Worm (Caenorhabditis elegans) whole organism, L4 larva: ENCODE data around the gene lec-11.

ENCODE experiments used
- T26A8.4 ChIP-seq: fragments of 200-800 bp; sonication (Bioruptor generic); IDR thresholded peaks from 2 replicates; pipeline ENCODE4 v1.3.6; 2022; ENCODE audit warnings: missing genetic modification characterization, missing compliant biosample characterization
- Y48G9A.11 ChIP-seq: fragments of 200-800 bp; sonication (Bioruptor generic); IDR thresholded peaks from 2 replicates; pipeline ENCODE4 v1.3.6; 2022; ENCODE audit warnings: missing genetic modification reagents, missing genetic modification characterization, missing compliant biosample characterization
- Y5F2A.4 ChIP-seq: fragments of 200-800 bp; sonication (Bioruptor generic); optimal IDR thresholded peaks from 2 replicates; lab custom pipeline; 2018; ENCODE audit warnings: mild to moderate bottlenecking, missing genetic modification characterization, missing compliant biosample characterization
- Y75B8A.6 ChIP-seq: fragments of 200-800 bp; sonication (Bioruptor generic); IDR thresholded peaks from 2 replicates; pipeline ENCODE4 v1.3.6; 2022; ENCODE audit warnings: missing genetic modification reagents, missing genetic modification characterization, missing compliant biosample characterization
- ZK546.5 ChIP-seq, 2 experiments: sonication (generic microtip); optimal IDR thresholded peaks; 2 replicates each; lab custom pipeline; 2017; ENCODE audit warnings: missing biosample characterization in 2 of 2, missing genetic modification characterization in 2 of 2
- aha-1 ChIP-seq: fragments of 150-350 bp; peaks from one replicate; lab custom pipeline; 2014; ENCODE audit warnings: missing biosample characterization, missing genetic modification characterization
- aly-2 ChIP-seq: sonication (generic microtip); optimal IDR thresholded peaks from 2 replicates; lab custom pipeline; 2018; ENCODE audit warnings: missing biosample characterization, missing genetic modification characterization
- ama-1 ChIP-seq: fragments of 150-350 bp; optimal IDR thresholded peaks from 2 replicates; lab custom pipeline; 2014; ENCODE audit warnings: inconsistent platforms, mixed read lengths
- ceh-82 ChIP-seq: sonication (generic microtip); optimal IDR thresholded peaks from 2 replicates; lab custom pipeline; 2017; ENCODE audit warnings: missing biosample characterization, missing genetic modification characterization
- daf-16 ChIP-seq, 3 experiments: sonication (generic microtip); optimal IDR thresholded peaks; 2 replicates each; lab custom pipeline; 2016 to 2017; ENCODE audit warnings: missing genetic modification characterization in 3 of 3, missing genetic modification reagents in 3 of 3, mild to moderate bottlenecking in 2 of 3, missing compliant biosample characterization in 2 of 3, missing biosample characterization in 1 of 3, moderate library complexity in 1 of 3
- daf-19 ChIP-seq: fragments of 200-800 bp; sonication (Bioruptor generic); conservative IDR thresholded peaks from 2 replicates; pipeline ENCODE4 v1.3.6; 2022; ENCODE audit warnings: missing genetic modification characterization, missing compliant biosample characterization
- dmd-6 ChIP-seq: fragments of 200-800 bp; sonication (Bioruptor generic); IDR thresholded peaks from 2 replicates; pipeline ENCODE4 v1.3.6; 2022; ENCODE audit warnings: missing genetic modification reagents, missing genetic modification characterization, missing compliant biosample characterization
- duxl-1 ChIP-seq: sonication (generic microtip); optimal IDR thresholded peaks from 2 replicates; lab custom pipeline; 2016; ENCODE audit warnings: mild to moderate bottlenecking, missing genetic modification characterization, moderate library complexity, missing compliant biosample characterization; ENCODE audit not compliant: poor library complexity
- dve-1 ChIP-seq: sonication (generic microtip); optimal IDR thresholded peaks from 2 replicates; lab custom pipeline; 2017; ENCODE audit warnings: antibody characterized with exemption, mild to moderate bottlenecking, missing genetic modification characterization, missing compliant biosample characterization; ENCODE audit not compliant: insufficient read depth
- egl-43 ChIP-seq: fragments of 200-800 bp; sonication (Bioruptor generic); IDR thresholded peaks from 2 replicates; pipeline ENCODE4 v1.3.6; 2022; ENCODE audit warnings: missing genetic modification reagents, missing genetic modification characterization, missing compliant biosample characterization
- gei-8 ChIP-seq: fragments of 200-800 bp; sonication (Bioruptor generic); optimal IDR thresholded peaks from 2 replicates; lab custom pipeline; 2018; ENCODE audit warnings: mild to moderate bottlenecking, missing genetic modification characterization, missing compliant biosample characterization
- hif-1 ChIP-seq, 2 experiments: sonication (generic microtip); optimal IDR thresholded peaks; 2 replicates each; lab custom pipeline; 2016 to 2017; ENCODE audit warnings: missing compliant biosample characterization in 2 of 2, missing genetic modification characterization in 2 of 2, missing genetic modification reagents in 2 of 2, missing genotype in 2 of 2, mild to moderate bottlenecking in 1 of 2
- hlh-11 ChIP-seq: fragments of 200-800 bp; sonication (Bioruptor generic); optimal IDR thresholded peaks from 2 replicates; lab custom pipeline; 2018; ENCODE audit warnings: mild to moderate bottlenecking, missing genetic modification characterization, missing compliant biosample characterization
- hlh-30 ChIP-seq: sonication (generic microtip); optimal IDR thresholded peaks from 2 replicates; lab custom pipeline; 2017; ENCODE audit warnings: antibody characterized with exemption, mild to moderate bottlenecking, missing genetic modification characterization, missing compliant biosample characterization; ENCODE audit not compliant: insufficient read depth
- jun-1 ChIP-seq: fragments of 150-350 bp; optimal IDR thresholded peaks from 2 replicates; lab custom pipeline; 2014; ENCODE audit warnings: missing biosample characterization, missing genetic modification reagents, missing genetic modification characterization
- lin-15B ChIP-seq: fragments of 150-350 bp; sonication (generic microtip); optimal IDR thresholded peaks from 3 replicates; lab custom pipeline; 2014; ENCODE audit warnings: missing biosample characterization, missing genetic modification characterization
- lin-38 ChIP-seq: fragments of 200-800 bp; sonication (Bioruptor generic); IDR thresholded peaks from 2 replicates; pipeline ENCODE4 v1.3.6; 2022; ENCODE audit warnings: missing genetic modification reagents, missing genetic modification characterization, missing compliant biosample characterization
- lsy-2 ChIP-seq, 2 experiments: fragments of 150-350 bp in 1 of 2; sonication (generic microtip) in 1 of 2; optimal IDR thresholded peaks; 2 replicates each; lab custom pipeline; 2014 to 2017; ENCODE audit warnings: missing biosample characterization in 2 of 2, missing genetic modification characterization in 2 of 2
- madf-9 ChIP-seq: fragments of 200-800 bp; sonication (Bioruptor generic); conservative IDR thresholded peaks from 2 replicates; pipeline ENCODE4 v1.3.6; 2022; ENCODE audit warnings: missing genetic modification reagents, missing genetic modification characterization, missing compliant biosample characterization
- mdl-1 ChIP-seq, 2 experiments: fragments of 150-350 bp in 1 of 2; sonication (generic microtip) in 1 of 2; optimal IDR thresholded peaks; 2 replicates each; lab custom pipeline; 2014 to 2017; ENCODE audit warnings: missing biosample characterization in 2 of 2, missing genetic modification characterization in 2 of 2
- mep-1 ChIP-seq: fragments of 150-350 bp; sonication (generic microtip); optimal IDR thresholded peaks from 3 replicates; lab custom pipeline; 2014; ENCODE audit warnings: missing biosample characterization, missing genetic modification characterization
- mxl-3 ChIP-seq: fragments of 200-800 bp; sonication (Bioruptor generic); optimal IDR thresholded peaks from 2 replicates; lab custom pipeline; 2018; ENCODE audit warnings: mild to moderate bottlenecking, missing genetic modification characterization, missing compliant biosample characterization
- nhr-10 ChIP-seq: fragments of 150-350 bp; optimal IDR thresholded peaks from 2 replicates; lab custom pipeline; 2014; ENCODE audit warnings: missing biosample characterization, missing genetic modification characterization
- nhr-102 ChIP-seq: sonication (generic microtip); optimal IDR thresholded peaks from 2 replicates; lab custom pipeline; 2016; ENCODE audit warnings: mild to moderate bottlenecking, missing genetic modification characterization, moderate library complexity, missing compliant biosample characterization
- nhr-11 ChIP-seq: fragments of 150-350 bp; optimal IDR thresholded peaks from 2 replicates; lab custom pipeline; 2014; ENCODE audit warnings: missing biosample characterization, missing genetic modification characterization
- nhr-28 ChIP-seq: fragments of 150-350 bp; optimal IDR thresholded peaks from 2 replicates; lab custom pipeline; 2014; ENCODE audit warnings: missing biosample characterization, missing genetic modification characterization
- nhr-41 ChIP-seq: fragments of 200-800 bp; sonication (Bioruptor generic); IDR thresholded peaks from 2 replicates; pipeline ENCODE4 v1.3.6; 2022; ENCODE audit warnings: missing genetic modification reagents, missing genetic modification characterization, missing compliant biosample characterization
- pha-4 ChIP-seq, 2 experiments: fragments of 150-350 bp in 1 of 2; fragments of 200-800 bp in 1 of 2; sonication (Bioruptor generic) in 1 of 2; IDR thresholded peaks in 1 of 2; optimal IDR thresholded peaks in 1 of 2; 2 replicates each; pipeline versions ENCODE4 v1.3.6 to Lab custom; 2014 to 2022; ENCODE audit warnings: missing genetic modification characterization in 2 of 2, missing genetic modification reagents in 2 of 2, missing biosample characterization in 1 of 2, missing compliant biosample characterization in 1 of 2
- sdz-12 ChIP-seq: fragments of 200-800 bp; sonication (Bioruptor generic); optimal IDR thresholded peaks from 2 replicates; lab custom pipeline; 2018; ENCODE audit warnings: mild to moderate bottlenecking, missing genetic modification characterization, missing compliant biosample characterization
- skn-1 ChIP-seq: fragments of 150-350 bp; optimal IDR thresholded peaks from 2 replicates; lab custom pipeline; 2014; ENCODE audit warnings: missing biosample characterization, missing genetic modification characterization
- spr-3 ChIP-seq: fragments of 200-800 bp; sonication (Bioruptor generic); optimal IDR thresholded peaks from 2 replicates; lab custom pipeline; 2018; ENCODE audit warnings: mild to moderate bottlenecking, missing genetic modification characterization, missing compliant biosample characterization
- unc-130 ChIP-seq: sonication (generic microtip); optimal IDR thresholded peaks from 2 replicates; lab custom pipeline; 2016; ENCODE audit warnings: missing genetic modification reagents, missing genetic modification characterization, missing compliant biosample characterization
- vab-7 ChIP-seq: fragments of 200-800 bp; sonication (Bioruptor generic); IDR thresholded peaks from 2 replicates; pipeline ENCODE4 v1.3.6; 2022; ENCODE audit warnings: missing genetic modification reagents, missing genetic modification characterization, missing compliant biosample characterization
- zip-2 ChIP-seq: fragments of 150-350 bp; optimal IDR thresholded peaks from 2 replicates; lab custom pipeline; 2014; ENCODE audit warnings: missing biosample characterization, missing genetic modification characterization
- ztf-11 ChIP-seq: fragments of 150-350 bp; optimal IDR thresholded peaks from 2 replicates; lab custom pipeline; 2014; ENCODE audit warnings: missing biosample characterization, missing genetic modification characterization
- ztf-7 ChIP-seq: fragments of 150-350 bp; optimal IDR thresholded peaks from 2 replicates; lab custom pipeline; 2014; ENCODE audit warnings: missing biosample characterization, missing genetic modification characterization

Gene lec-11

ce11 chrIV:6623390-6623789, 33.4 kb upstream of the lec-11 start, which contains the start of gene C01B10.44:
Gene C01B10.44, plus strand, starts transcription at chrIV:6623690.
- TF ChIP-seq sdz-12 (no peak), ztf-11 (tag; lab: Kevin White, UChicago) (no peak), daf-16 (GFP tag; optimal IDR thresholded peaks at IDR 0.05; lab: Kevin White, UChicago) (no peak), daf-16 (tag; optimal IDR thresholded peaks at IDR 0.05; lab: Kevin White, UChicago) (no peak), ceh-82 (tag; lab: Kevin White, UChicago) (no peak)

- TF ChIP-seq ztf-7 = no peak
- TF ChIP-seq mdl-1 (tag; optimal IDR thresholded peaks at IDR 0.05; lab: Kevin White, UChicago) = peak in 1 of 2 experiments; percentile 7
- TF ChIP-seq nhr-102 (tag; lab: Kevin White, UChicago) = no peak
- peak; percentile 50 for TF ChIP-seq dve-1
- TF ChIP-seq nhr-28 (tag; lab: Kevin White, UChicago) = peak; percentile 75
- no peak for TF ChIP-seq zip-2
- TF ChIP-seq ztf-11 (tag; lab: Kevin White, UChicago) = no peak
- no peak for TF ChIP-seq lin-15B (tag; lab: Kevin White, UChicago)
Measured at ce11 chrIV:6622142-6622541, 32.2 kb upstream of the lec-11 start.

ce11 chrIV:6621252-6621651, 31.3 kb upstream of the lec-11 start, which contains the start of gene C01B10.3:
Gene C01B10.3, minus strand, starts transcription at chrIV:6621352.
- TF ChIP-seq nhr-10 (tag; lab: Kevin White, UChicago) (no peak), jun-1 (tag; lab: Kevin White, UChicago) (no peak), hlh-11 (no peak), madf-9 (GFP tag; lab: Robert Waterston, UW) (no peak), pha-4 (GFP tag; IDR thresholded peaks at IDR 0.05; lab: Robert Waterston, UW) (no peak), pha-4 (tag; optimal IDR thresholded peaks at IDR 0.05; lab: Kevin White, UChicago) (no peak), dmd-6 (GFP tag; lab: Robert Waterston, UW) (no peak), unc-130 (no peak), Y48G9A.11 (no peak), egl-43 (GFP tag; lab: Robert Waterston, UW) (no peak), mep-1 (no peak), ama-1 (lab: Kevin White, UChicago) (no peak), nhr-41 (GFP tag; lab: Robert Waterston, UW) (no peak), mdl-1 (tag; optimal IDR thresholded peaks at IDR 0.05; lab: Kevin White, UChicago) (no peak), duxl-1 (tag; lab: Kevin White, UChicago) (no peak), aha-1 (tag; lab: Kevin White, UChicago) (no peak), nhr-11 (tag; lab: Kevin White, UChicago) (no peak), spr-3 (GFP tag; lab: Kevin White, UChicago) (no peak), Y5F2A.4 (GFP tag; lab: Kevin White, UChicago) (no peak), Y75B8A.6 (GFP tag; lab: Robert Waterston, UW) (no peak)

ce11 chrIV:6618607-6619006, 28.7 kb upstream of the lec-11 start:
- TF ChIP-seq pha-4 (GFP tag; IDR thresholded peaks at IDR 0.05; lab: Robert Waterston, UW) (peak; percentile 52; the same call in 1 of the 2 replicates), pha-4 (tag; optimal IDR thresholded peaks at IDR 0.05; lab: Kevin White, UChicago) (no peak), dve-1 (peak; percentile 28), ZK546.5 (tag; optimal IDR thresholded peaks at IDR 0.05; lab: Kevin White, UChicago) (no peak), unc-130 (no peak), T26A8.4 (GFP tag; lab: Robert Waterston, UW) (no peak), vab-7 (GFP tag; lab: Robert Waterston, UW) (no peak), daf-16 (GFP tag; optimal IDR thresholded peaks at IDR 0.05; lab: Kevin White, UChicago) (no peak), daf-16 (tag; optimal IDR thresholded peaks at IDR 0.05; lab: Kevin White, UChicago) (peak; percentile 26), lin-38 (peak; percentile 54), hlh-11 (peak; percentile 72), hif-1 (tag; optimal IDR thresholded peaks at IDR 0.05; lab: Kevin White, UChicago) (peak in 1 of 2 experiments; percentile 12), jun-1 (tag; lab: Kevin White, UChicago) (no peak), aly-2 (tag; lab: Kevin White, UChicago) (no peak), daf-19 (GFP tag; lab: Robert Waterston, UW) (no peak), mxl-3 (GFP tag; lab: Kevin White, UChicago) (peak; percentile 17), skn-1 (tag; lab: Kevin White, UChicago) (no peak), nhr-41 (GFP tag; lab: Robert Waterston, UW) (no peak), lsy-2 (tag; optimal IDR thresholded peaks at IDR 0.05; lab: Kevin White, UChicago) (peak in 1 of 2 experiments; percentile 34), mep-1 (peak; percentile 29), dmd-6 (GFP tag; lab: Robert Waterston, UW) (peak; percentile 18; the same call in 1 of the 2 replicates), hlh-30 (tag; lab: Kevin White, UChicago) (peak; percentile 62), gei-8 (GFP tag; lab: Kevin White, UChicago) (no peak)
